Worm (Caenorhabditis elegans) whole organism, L1 larva: ENCODE data around the gene srlf-27.

ENCODE experiments used
- C34B4.2 ChIP-seq: sonication (generic microtip); optimal IDR thresholded peaks from 2 replicates; lab custom pipeline; 2017; ENCODE audit warnings: mild to moderate bottlenecking, missing genetic modification characterization, missing compliant biosample characterization
- Y116A8C.19 ChIP-seq: sonication (generic microtip); optimal IDR thresholded peaks from 2 replicates; lab custom pipeline; 2016; ENCODE audit warnings: missing compliant biosample characterization, missing genetic modification characterization, borderline replicate concordance
- aha-1 ChIP-seq: fragments of 150-350 bp; optimal IDR thresholded peaks from 2 replicates; lab custom pipeline; 2014; ENCODE audit warnings: missing biosample characterization, missing genetic modification characterization
- alr-1 ChIP-seq: fragments of 200-800 bp; sonication (Bioruptor generic); optimal IDR thresholded peaks from 2 replicates; lab custom pipeline; 2018; ENCODE audit warnings: borderline replicate concordance, mild to moderate bottlenecking, missing genetic modification characterization, missing compliant biosample characterization
- blmp-1 ChIP-seq: fragments of 150-350 bp; optimal IDR thresholded peaks from 2 replicates; lab custom pipeline; 2014; ENCODE audit warnings: missing biosample characterization, missing genetic modification characterization
- ceh-63 ChIP-seq: fragments of 200-800 bp; sonication (Bioruptor generic); optimal IDR thresholded peaks from 2 replicates; lab custom pipeline; 2018; ENCODE audit warnings: mild to moderate bottlenecking, missing genetic modification characterization, missing compliant biosample characterization
- ceh-8 ChIP-seq: fragments of 200-800 bp; sonication (Bioruptor generic); optimal IDR thresholded peaks from 2 replicates; lab custom pipeline; 2018; ENCODE audit warnings: mild to moderate bottlenecking, missing genetic modification characterization, moderate library complexity, missing compliant biosample characterization
- ceh-82 ChIP-seq, 3 experiments: fragments of 150-350 bp in 1 of 3; sonication (generic microtip) in 2 of 3; optimal IDR thresholded peaks; 2 replicates each; lab custom pipeline; 2014 to 2017; ENCODE audit warnings: missing biosample characterization in 3 of 3, missing genetic modification characterization in 3 of 3
- ceh-88 ChIP-seq: fragments of 200-800 bp; sonication (Bioruptor generic); IDR thresholded peaks from 2 replicates; pipeline ENCODE4 v1.3.6; 2022; ENCODE audit warnings: missing genetic modification characterization, missing compliant biosample characterization
- dsc-1 ChIP-seq: sonication (generic microtip); optimal IDR thresholded peaks from 2 replicates; lab custom pipeline; 2016; ENCODE audit warnings: mild to moderate bottlenecking, missing genetic modification characterization, missing compliant biosample characterization
- efl-1 ChIP-seq, 4 experiments: fragments of 150-350 bp; optimal IDR thresholded peaks in 3 of 4; peaks in 1 of 4; 1 replicate in 1 of 4; 2 replicates in 3 of 4; lab custom pipeline; 2014; ENCODE audit warnings: missing biosample characterization in 2 of 4, missing genetic modification characterization in 2 of 4, missing genetic modification reagents in 2 of 4
- egl-13 ChIP-seq: sonication (generic microtip); optimal IDR thresholded peaks from 2 replicates; lab custom pipeline; 2016; ENCODE audit warnings: missing genotype, missing genetic modification reagents, missing genetic modification characterization, missing compliant biosample characterization
- ets-5 ChIP-seq: fragments of 200-800 bp; sonication (Bioruptor generic); IDR thresholded peaks from 2 replicates; pipeline ENCODE4 v1.3.6; 2022; ENCODE audit warnings: missing genetic modification characterization, missing compliant biosample characterization
- fos-1 ChIP-seq: fragments of 150-350 bp; optimal IDR thresholded peaks from 2 replicates; lab custom pipeline; 2014; ENCODE audit warnings: missing biosample characterization, missing genetic modification characterization
- grh-1 ChIP-seq: fragments of 200-800 bp; sonication (Bioruptor generic); IDR thresholded peaks from 2 replicates; pipeline ENCODE4 v1.3.6; 2022; ENCODE audit warnings: missing genetic modification reagents, missing genetic modification characterization, missing compliant biosample characterization
- hlh-4 ChIP-seq: sonication (generic microtip); optimal IDR thresholded peaks from 2 replicates; lab custom pipeline; 2016; ENCODE audit warnings: mild to moderate bottlenecking, missing genetic modification characterization, missing compliant biosample characterization
- lsy-2 ChIP-seq, 2 experiments: fragments of 150-350 bp; optimal IDR thresholded peaks; 2 replicates each; lab custom pipeline; 2014; ENCODE audit warnings: missing biosample characterization in 2 of 2, missing genetic modification characterization in 2 of 2
- mdl-1 ChIP-seq, 2 experiments: fragments of 150-350 bp; optimal IDR thresholded peaks; 2 replicates each; lab custom pipeline; 2014 to 2017; ENCODE audit warnings: missing biosample characterization in 2 of 2, missing genetic modification characterization in 2 of 2, inconsistent platforms in 1 of 2
- nhr-11 ChIP-seq: fragments of 150-350 bp; optimal IDR thresholded peaks from 2 replicates; lab custom pipeline; 2014; ENCODE audit warnings: missing biosample characterization, missing genetic modification characterization
- nhr-12 ChIP-seq: sonication (generic microtip); optimal IDR thresholded peaks from 2 replicates; lab custom pipeline; 2017; ENCODE audit warnings: missing biosample characterization, missing genetic modification characterization
- nhr-20 ChIP-seq: sonication (generic microtip); optimal IDR thresholded peaks from 2 replicates; lab custom pipeline; 2016; ENCODE audit warnings: mild to moderate bottlenecking, missing genetic modification characterization, missing compliant biosample characterization
- nhr-28 ChIP-seq: fragments of 150-350 bp; optimal IDR thresholded peaks from 2 replicates; lab custom pipeline; 2014; ENCODE audit warnings: missing biosample characterization, missing genetic modification characterization
- nhr-71 ChIP-seq: sonication (generic microtip); optimal IDR thresholded peaks from 2 replicates; lab custom pipeline; 2016; ENCODE audit warnings: mild to moderate bottlenecking, missing genetic modification characterization, moderate library complexity, missing compliant biosample characterization
- nhr-76 ChIP-seq: sonication (generic microtip); optimal IDR thresholded peaks from 2 replicates; lab custom pipeline; 2017; ENCODE audit warnings: missing biosample characterization, missing genetic modification characterization
- nhr-77 ChIP-seq: fragments of 150-350 bp; optimal IDR thresholded peaks from 2 replicates; lab custom pipeline; 2014; ENCODE audit warnings: missing biosample characterization, missing genetic modification characterization
- nhr-85 ChIP-seq: sonication (generic microtip); peaks from one replicate; lab custom pipeline; 2016; ENCODE audit warnings: missing genetic modification characterization, inconsistent platforms, missing compliant biosample characterization
- pag-3 ChIP-seq: sonication (generic microtip); optimal IDR thresholded peaks from 2 replicates; lab custom pipeline; 2017; ENCODE audit warnings: missing genetic modification characterization, mild to moderate bottlenecking, missing compliant biosample characterization, antibody characterized with exemption, borderline replicate concordance; ENCODE audit not compliant: insufficient read depth
- pqm-1 ChIP-seq: sonication (generic microtip); optimal IDR thresholded peaks from 3 replicates; lab custom pipeline; 2017; ENCODE audit warnings: missing biosample characterization, missing genetic modification characterization
- rnt-1 ChIP-seq: sonication (generic microtip); optimal IDR thresholded peaks from 2 replicates; lab custom pipeline; 2016; ENCODE audit warnings: mild to moderate bottlenecking, missing genetic modification characterization, moderate library complexity, missing compliant biosample characterization
- sox-4 ChIP-seq: sonication (generic microtip); optimal IDR thresholded peaks from 2 replicates; lab custom pipeline; 2016; ENCODE audit warnings: missing genetic modification characterization, missing compliant biosample characterization
- tlp-1 ChIP-seq: fragments of 150-350 bp; optimal IDR thresholded peaks from 2 replicates; lab custom pipeline; 2014; ENCODE audit warnings: missing biosample characterization, missing genetic modification characterization
- unc-130 ChIP-seq: fragments of 150-350 bp; optimal IDR thresholded peaks from 2 replicates; lab custom pipeline; 2017; ENCODE audit warnings: missing biosample characterization, missing genetic modification characterization, inconsistent platforms
- unc-30 ChIP-seq: sonication (generic microtip); optimal IDR thresholded peaks from 2 replicates; lab custom pipeline; 2017; ENCODE audit warnings: missing biosample characterization, missing genetic modification characterization
- unc-86 ChIP-seq: sonication (generic microtip); optimal IDR thresholded peaks from 2 replicates; lab custom pipeline; 2016; ENCODE audit warnings: missing genetic modification characterization, missing compliant biosample characterization
- unc-98 ChIP-seq: fragments of 200-800 bp; sonication (Bioruptor generic); IDR thresholded peaks from 2 replicates; pipeline ENCODE4 v1.3.6; 2022; ENCODE audit warnings: missing genetic modification characterization, missing compliant biosample characterization
- vab-15 ChIP-seq: sonication (generic microtip); optimal IDR thresholded peaks from 2 replicates; lab custom pipeline; 2017; ENCODE audit warnings: missing genotype, mild to moderate bottlenecking, missing genetic modification characterization, missing compliant biosample characterization
- zip-4 ChIP-seq: fragments of 200-800 bp; sonication (Bioruptor generic); optimal IDR thresholded peaks from 2 replicates; lab custom pipeline; 2018; ENCODE audit warnings: mild to moderate bottlenecking, missing genetic modification characterization, moderate library complexity, missing compliant biosample characterization
- ztf-4 ChIP-seq: fragments of 150-350 bp; optimal IDR thresholded peaks from 2 replicates; lab custom pipeline; 2014; ENCODE audit warnings: missing biosample characterization, missing genetic modification characterization

srlf-27 gene

DNA sequence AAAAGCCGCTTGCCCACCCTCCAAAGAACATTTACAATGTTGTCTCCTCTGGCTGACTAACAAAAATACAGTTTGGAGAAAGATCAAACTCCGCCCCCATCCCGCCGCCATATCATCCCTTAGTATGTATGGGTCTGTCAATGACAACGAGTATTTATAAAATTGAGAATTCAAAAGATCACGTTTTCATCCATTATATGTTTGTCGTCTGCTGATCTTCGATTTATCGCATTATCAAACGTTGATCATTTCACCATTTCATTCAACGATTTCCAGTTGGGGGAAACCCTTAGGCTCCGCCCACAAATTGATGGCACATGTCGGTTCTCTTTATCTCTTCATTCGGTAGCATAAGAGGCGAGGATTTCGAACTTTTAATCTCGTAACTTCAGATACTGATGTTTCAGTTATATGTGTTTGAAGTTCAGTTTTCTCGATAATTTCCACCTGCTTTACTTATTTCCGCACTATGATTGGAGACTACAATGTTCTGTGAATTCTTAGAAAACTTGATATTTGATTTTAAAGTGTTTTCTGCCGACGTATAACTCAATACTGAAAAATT is 23.3 kb upstream of the srlf-27 start (continued):
- TF ChIP-seq mdl-1 (tag; optimal IDR thresholded peaks at IDR 0.05; lab: Kevin White, UChicago) (peak in 1 of 2 experiments; percentile 63), pqm-1 (tag; lab: Kevin White, UChicago) (no peak), C34B4.2 (tag; lab: Kevin White, UChicago) (no peak), nhr-71 (tag; lab: Kevin White, UChicago) (peak; percentile 80), ceh-82 (tag; optimal IDR thresholded peaks at IDR 0.05; lab: Kevin White, UChicago) (no peak), dsc-1 (tag; lab: Kevin White, UChicago) (peak; percentile 21), nhr-28 (tag; lab: Kevin White, UChicago) (no peak), fos-1 (no peak), rnt-1 (tag; lab: Kevin White, UChicago) (no peak), unc-130 (tag; lab: Kevin White, UChicago) (peak; percentile 33), unc-86 (tag; lab: Kevin White, UChicago) (no peak), ets-5 (GFP tag; lab: Robert Waterston, UW) (no peak), tlp-1 (no peak), ceh-8 (GFP tag; lab: Kevin White, UChicago) (no peak), nhr-77 (tag; lab: Kevin White, UChicago) (no peak), nhr-76 (tag; lab: Kevin White, UChicago) (no peak), zip-4 (GFP tag; lab: Kevin White, UChicago) (no peak), pag-3 (tag; lab: Kevin White, UChicago) (no peak), nhr-11 (tag; lab: Kevin White, UChicago) (no peak), blmp-1 (tag; lab: Kevin White, UChicago) (peak; percentile 71), unc-98 (GFP tag; lab: Robert Waterston, UW) (no peak), ztf-4 (tag; lab: Kevin White, UChicago) (peak; percentile 5), Y116A8C.19 (tag; lab: Kevin White, UChicago) (no peak), grh-1 (GFP tag; lab: Robert Waterston, UW) (peak; percentile 45), egl-13 (no peak), alr-1 (tag; lab: Kevin White, UChicago) (no peak), nhr-85 (peak; percentile 94), ceh-63 (GFP tag; lab: Kevin White, UChicago) (no peak), aha-1 (tag; lab: Kevin White, UChicago) (no peak), sox-4 (no peak), vab-15 (peak; percentile 5), nhr-20 (peak; percentile 87)

DNA sequence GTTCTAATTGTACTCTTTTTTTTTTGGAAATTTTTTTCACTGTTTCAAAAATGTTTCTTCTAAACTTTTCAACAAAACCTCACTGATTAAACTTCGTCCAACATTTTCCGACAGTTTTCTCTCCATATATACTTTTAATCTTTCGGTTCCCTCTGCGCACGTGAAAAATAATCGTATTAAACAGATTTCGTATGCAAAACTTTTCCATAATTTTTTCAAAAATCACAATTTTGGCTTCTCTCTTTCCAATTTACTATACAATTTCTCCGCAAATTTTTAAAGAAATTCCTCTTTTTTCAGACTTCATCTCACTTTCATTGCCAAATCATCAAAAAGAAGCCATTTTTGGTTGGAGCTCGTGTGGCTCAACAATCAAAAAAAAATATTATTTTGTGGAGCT is 21.2 kb upstream of the srlf-27 start, which contains the start of gene dmd-6:
TSS of gene dmd-6 (plus strand) at position 301 of the 400 bp plus-strand sequence.
- TF ChIP-seq fos-1 (no peak), unc-30 (tag; lab: Kevin White, UChicago) (no peak), nhr-12 (tag; lab: Kevin White, UChicago) (no peak)

DNA sequence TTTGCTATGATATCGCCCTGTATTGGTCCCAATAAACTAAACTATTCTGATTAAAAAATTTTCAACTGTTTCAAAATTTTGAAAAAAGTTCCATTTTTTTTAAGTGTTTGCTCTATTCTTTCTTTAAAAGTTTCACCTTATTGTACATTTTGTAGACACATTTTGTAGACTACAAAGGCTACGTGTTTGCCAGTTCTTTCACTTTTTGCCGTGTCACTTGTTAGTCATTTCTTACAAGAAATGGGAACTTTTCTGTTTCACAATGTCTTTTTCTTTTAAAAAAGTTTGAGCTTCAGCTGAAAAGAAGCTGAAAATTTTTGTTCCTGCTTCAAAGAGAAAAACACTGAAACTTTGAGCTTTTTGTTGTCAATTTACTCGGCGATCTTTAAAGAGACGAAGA is 20.5 kb upstream of the srlf-27 start:
- TF ChIP-seq blmp-1 (tag; lab: Kevin White, UChicago), result peak; percentile 14
- TF ChIP-seq hlh-4 (tag; lab: Kevin White, UChicago), result no peak
- no peak for TF ChIP-seq efl-1 (optimal IDR thresholded peaks at IDR 0.05; lab: Kevin White, UChicago)
- TF ChIP-seq efl-1 (GFP tag; optimal IDR thresholded peaks at IDR 0.05 in 1 of 2; lab: Kevin White, UChicago), result peak in 1 of 2 experiments; percentile 51
- no peak for TF ChIP-seq pqm-1 (tag; lab: Kevin White, UChicago)

ce11 chrIV:14617498-14617897 is 20.0 kb upstream of the srlf-27 start:
- TF ChIP-seq lsy-2 (tag; optimal IDR thresholded peaks at IDR 0.05; lab: Kevin White, UChicago) (no peak), nhr-20 (peak; percentile 22), efl-1 (optimal IDR thresholded peaks at IDR 0.05; lab: Kevin White, UChicago) (no peak), efl-1 (GFP tag; optimal IDR thresholded peaks at IDR 0.05 in 1 of 2; lab: Kevin White, UChicago) (peak in 1 of 2 experiments; percentile 89), ceh-88 (GFP tag; lab: Robert Waterston, UW) (no peak)
